Worm (Caenorhabditis elegans): ENCODE measurements around the gene dgn-1.

The dgn-1 gene

DNA sequence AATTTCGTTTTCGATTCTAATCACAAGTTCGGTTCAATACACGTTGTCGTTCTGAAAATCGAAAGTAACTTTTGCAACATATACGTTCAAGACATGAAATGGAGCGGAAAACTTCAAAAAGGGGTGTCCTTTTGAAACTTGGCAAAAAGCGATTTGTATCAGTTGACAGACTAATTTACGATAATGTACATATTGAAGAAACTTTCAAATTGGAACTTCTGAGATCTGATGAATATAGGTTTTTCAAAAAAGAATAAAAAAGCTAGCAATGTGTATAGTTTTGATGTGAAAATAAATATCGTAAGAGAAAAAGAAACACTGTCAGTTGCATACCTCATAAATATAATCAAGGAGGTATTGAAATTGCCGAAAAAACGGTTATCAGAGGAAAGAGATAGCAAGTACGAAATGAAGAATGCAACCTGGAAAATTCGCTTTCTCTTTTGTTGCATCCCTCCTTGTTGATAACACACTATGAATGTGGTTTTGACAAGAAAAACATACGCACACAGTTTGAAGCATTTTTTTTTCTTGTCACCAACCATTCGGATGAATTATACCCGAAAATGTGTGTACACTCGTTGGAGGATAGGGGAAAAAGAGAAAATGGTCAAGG, at the start of gene dgn-1:
dgn-1 (minus strand) TSS at position 51 of the 616 bp plus-strand sequence.
- TF ChIP-seq ama-1 (optimal IDR thresholded peaks at IDR 0.05) = no peak
- TF ChIP-seq scrt-1 (GFP tag; IDR thresholded peaks at IDR 0.05) = no peak
- TF ChIP-seq tra-4 (tag; optimal IDR thresholded peaks at IDR 0.05) = no peak
- no peak for TF ChIP-seq aly-1 (tag; optimal IDR thresholded peaks at IDR 0.05)
- no peak for TF ChIP-seq ets-7 (tag; optimal IDR thresholded peaks at IDR 0.05)

DNA sequence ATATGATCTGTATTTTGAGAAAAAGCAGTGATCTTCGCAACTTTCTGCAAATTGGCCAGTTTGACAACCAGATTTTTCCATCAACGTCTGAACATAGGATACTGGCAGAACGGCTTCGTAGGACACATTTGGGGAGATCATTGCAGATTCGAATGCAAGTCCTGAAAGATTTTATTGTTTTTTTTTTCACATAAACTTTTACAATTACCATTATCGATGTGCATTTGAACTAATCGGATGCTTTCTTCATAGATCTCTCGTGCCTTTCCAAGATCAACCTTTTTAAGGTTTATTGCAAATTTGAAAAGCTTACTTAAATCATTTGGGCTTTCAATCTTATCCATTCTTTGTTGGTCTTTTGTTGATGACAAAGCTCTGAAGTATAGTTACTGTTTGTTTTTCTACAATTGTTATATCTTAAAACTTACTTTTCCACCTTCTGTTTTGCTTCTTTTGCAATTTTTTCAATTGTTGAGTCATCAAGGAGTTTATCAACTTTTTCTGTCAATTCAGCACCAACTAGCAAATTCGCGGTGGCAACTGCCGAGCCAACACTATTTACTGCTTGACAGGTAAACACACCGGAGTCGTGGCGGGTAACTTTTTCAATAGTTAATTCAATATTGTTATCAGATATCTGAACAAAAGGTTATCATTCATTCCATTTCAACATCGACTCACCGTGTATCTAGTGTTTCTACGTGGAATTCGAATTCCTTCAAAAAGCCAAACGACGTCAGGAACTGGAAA, 47.8 kb upstream of the dgn-1 start:
- TF ChIP-seq flt-1 (GFP tag; IDR thresholded peaks at IDR 0.05) = no peak
- no peak for TF ChIP-seq hmbx-1 (tag; optimal IDR thresholded peaks at IDR 0.05)
- no peak for TF ChIP-seq hnd-1 (tag; optimal IDR thresholded peaks at IDR 0.05)
- no peak for TF ChIP-seq ceh-13 (GFP tag; optimal IDR thresholded peaks at IDR 0.05)
- no peak for TF ChIP-seq tbx-37 (GFP tag; conservative IDR thresholded peaks at IDR 0.05)
- no peak for TF ChIP-seq F13C5.2 (tag; optimal IDR thresholded peaks at IDR 0.05)
- TF ChIP-seq ama-1 (optimal IDR thresholded peaks at IDR 0.05) = no peak
- no peak for TF ChIP-seq aly-1 (tag; optimal IDR thresholded peaks at IDR 0.05)
- TF ChIP-seq pes-1 (GFP tag; IDR thresholded peaks at IDR 0.05) = no peak
- TF ChIP-seq ets-7 (tag; optimal IDR thresholded peaks at IDR 0.05) = no peak
- TF ChIP-seq sea-1 (GFP tag; conservative IDR thresholded peaks at IDR 0.05) = no peak
- no peak for TF ChIP-seq scrt-1 (GFP tag; IDR thresholded peaks at IDR 0.05)
- no peak for TF ChIP-seq tbx-11 (GFP tag; IDR thresholded peaks at IDR 0.05)
- TF ChIP-seq tra-4 (tag; optimal IDR thresholded peaks at IDR 0.05) = no peak
- no peak for TF ChIP-seq ceh-36 (tag; optimal IDR thresholded peaks at IDR 0.05)
- no peak for TF ChIP-seq B0310.2 (tag; optimal IDR thresholded peaks at IDR 0.05)
- TF ChIP-seq hmg-4 (GFP tag; optimal IDR thresholded peaks at IDR 0.05) = no peak

DNA sequence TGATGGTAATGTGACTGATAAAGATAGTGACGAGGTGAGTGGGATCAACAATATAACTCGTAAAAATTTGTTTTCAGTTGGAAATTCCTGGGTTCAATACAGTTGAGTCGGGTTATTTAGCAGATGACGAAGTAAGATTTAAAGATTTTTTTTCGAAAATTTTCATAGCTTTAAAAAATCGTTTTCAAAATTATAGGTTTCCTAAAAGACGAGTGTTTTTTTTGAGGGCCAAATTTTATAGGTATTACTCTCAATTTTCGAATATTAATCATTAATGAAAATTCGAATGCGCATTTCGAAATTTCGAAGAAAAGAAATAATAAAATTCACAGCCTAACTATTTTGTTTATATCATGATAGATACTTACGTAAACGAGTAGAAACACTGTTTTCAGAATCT, 42.3 kb upstream of the dgn-1 start:
- no peak for TF ChIP-seq B0310.2 (tag; optimal IDR thresholded peaks at IDR 0.05)
- no peak for TF ChIP-seq F13C5.2 (tag; optimal IDR thresholded peaks at IDR 0.05)
- no peak for TF ChIP-seq hnd-1 (tag; optimal IDR thresholded peaks at IDR 0.05)
- no peak for TF ChIP-seq tbx-11 (GFP tag; IDR thresholded peaks at IDR 0.05)
- TF ChIP-seq hmbx-1 (tag; optimal IDR thresholded peaks at IDR 0.05) = no peak
- no peak for TF ChIP-seq hmg-4 (GFP tag; optimal IDR thresholded peaks at IDR 0.05)
- no peak for TF ChIP-seq tbx-37 (GFP tag; conservative IDR thresholded peaks at IDR 0.05)
- TF ChIP-seq aly-1 (tag; optimal IDR thresholded peaks at IDR 0.05) = no peak
- no peak for TF ChIP-seq flt-1 (GFP tag; IDR thresholded peaks at IDR 0.05)
- no peak for TF ChIP-seq ceh-36 (tag; optimal IDR thresholded peaks at IDR 0.05)
- TF ChIP-seq pes-1 (GFP tag; IDR thresholded peaks at IDR 0.05) = no peak
- no peak for TF ChIP-seq ama-1 (optimal IDR thresholded peaks at IDR 0.05)
- no peak for TF ChIP-seq ceh-13 (GFP tag; optimal IDR thresholded peaks at IDR 0.05)
- TF ChIP-seq ets-7 (tag; optimal IDR thresholded peaks at IDR 0.05) = no peak
- no peak for TF ChIP-seq scrt-1 (GFP tag; IDR thresholded peaks at IDR 0.05)
- no peak for TF ChIP-seq sea-1 (GFP tag; conservative IDR thresholded peaks at IDR 0.05)
- TF ChIP-seq tra-4 (tag; optimal IDR thresholded peaks at IDR 0.05) = no peak

DNA sequence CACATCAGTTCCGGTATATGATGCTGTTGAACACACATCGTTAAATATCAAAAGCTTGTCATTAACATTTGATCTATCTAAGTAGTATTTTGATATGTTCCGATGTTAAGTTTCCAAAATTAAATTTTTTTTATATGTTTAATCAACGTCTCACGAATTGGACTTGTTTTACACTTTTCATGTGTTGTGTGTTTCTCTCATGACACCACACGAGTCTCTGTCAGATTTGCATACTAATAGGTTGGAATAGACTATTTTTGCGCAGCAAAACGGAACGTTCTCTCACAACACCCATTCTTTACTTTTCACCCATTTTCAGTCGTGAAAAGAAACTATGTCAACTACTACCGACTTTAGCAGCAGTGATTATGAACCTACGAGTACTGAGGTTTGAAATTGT, 41.8 kb upstream of the dgn-1 start, which contains the start of gene K09C8.8:
K09C8.8 (plus strand) TSS at position 301 of the 400 bp plus-strand sequence.
- TF ChIP-seq sea-1 (GFP tag; conservative IDR thresholded peaks at IDR 0.05) (no peak), ets-7 (tag; optimal IDR thresholded peaks at IDR 0.05) (no peak), flt-1 (GFP tag; IDR thresholded peaks at IDR 0.05) (no peak), F13C5.2 (tag; optimal IDR thresholded peaks at IDR 0.05) (no peak), ceh-36 (tag; optimal IDR thresholded peaks at IDR 0.05) (no peak), B0310.2 (tag; optimal IDR thresholded peaks at IDR 0.05) (no peak), hmbx-1 (tag; optimal IDR thresholded peaks at IDR 0.05) (no peak)

DNA sequence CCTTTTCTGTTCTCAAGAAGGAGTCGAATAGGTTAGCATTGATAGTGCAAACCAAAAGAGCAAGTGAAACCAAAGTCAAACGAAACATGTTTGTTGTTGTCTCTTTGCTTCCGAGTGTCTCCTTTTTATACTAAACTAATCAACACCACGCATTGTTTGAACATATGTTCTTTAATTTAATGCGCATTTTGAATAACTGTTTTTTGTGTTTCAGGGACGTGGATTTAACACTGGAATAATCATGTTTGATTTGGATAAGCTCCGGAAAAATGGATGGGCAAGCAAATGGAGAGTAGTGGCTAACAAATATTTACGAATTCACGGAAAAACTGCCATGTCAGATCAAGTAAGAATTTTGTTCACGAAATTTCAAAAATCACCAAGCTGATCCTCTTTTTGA, 38.9 kb upstream of the dgn-1 start, which contains the start of gene K09C8.9:
K09C8.9 (minus strand) TSS at position 101 of the 400 bp plus-strand sequence.
- no peak for TF ChIP-seq ceh-36 (tag; optimal IDR thresholded peaks at IDR 0.05)
- no peak for TF ChIP-seq tbx-37 (GFP tag; conservative IDR thresholded peaks at IDR 0.05)
- TF ChIP-seq aly-1 (tag; optimal IDR thresholded peaks at IDR 0.05) = no peak
- TF ChIP-seq sea-1 (GFP tag; conservative IDR thresholded peaks at IDR 0.05) = no peak
- TF ChIP-seq B0310.2 (tag; optimal IDR thresholded peaks at IDR 0.05) = no peak
- no peak for TF ChIP-seq ceh-13 (GFP tag; optimal IDR thresholded peaks at IDR 0.05)
- TF ChIP-seq hmg-4 (GFP tag; optimal IDR thresholded peaks at IDR 0.05) = no peak
- no peak for TF ChIP-seq ets-7 (tag; optimal IDR thresholded peaks at IDR 0.05)
- TF ChIP-seq F13C5.2 (tag; optimal IDR thresholded peaks at IDR 0.05) = no peak
- TF ChIP-seq tra-4 (tag; optimal IDR thresholded peaks at IDR 0.05) = no peak
- TF ChIP-seq ama-1 (optimal IDR thresholded peaks at IDR 0.05) = no peak
- no peak for TF ChIP-seq hnd-1 (tag; optimal IDR thresholded peaks at IDR 0.05)
- TF ChIP-seq tbx-11 (GFP tag; IDR thresholded peaks at IDR 0.05) = no peak
- TF ChIP-seq scrt-1 (GFP tag; IDR thresholded peaks at IDR 0.05) = no peak
- TF ChIP-seq hmbx-1 (tag; optimal IDR thresholded peaks at IDR 0.05) = no peak
- TF ChIP-seq pes-1 (GFP tag; IDR thresholded peaks at IDR 0.05) = no peak

DNA sequence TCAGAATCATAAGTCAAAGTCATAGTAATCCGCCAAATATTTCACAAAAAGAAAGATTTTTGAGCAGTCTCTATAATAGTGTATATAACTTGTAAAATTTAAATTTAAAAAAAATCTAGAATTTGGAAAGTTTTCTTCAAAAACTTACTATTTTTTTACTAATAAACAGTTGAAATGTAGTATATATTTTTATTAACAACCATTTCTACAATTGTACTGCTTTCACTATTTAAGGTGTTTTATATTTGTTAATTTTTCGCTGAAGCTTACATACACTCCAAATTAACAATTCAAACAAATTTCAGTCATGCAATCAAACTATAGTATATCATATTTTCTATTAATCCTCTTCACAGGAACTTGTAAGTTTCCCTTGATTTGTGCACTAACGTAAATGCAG, 37.5 kb upstream of the dgn-1 start, which contains the start of gene lge-1:
lge-1 (plus strand) TSS at position 301 of the 400 bp plus-strand sequence.
- TF ChIP-seq sea-1 (GFP tag; conservative IDR thresholded peaks at IDR 0.05) = no peak
- no peak for TF ChIP-seq hmbx-1 (tag; optimal IDR thresholded peaks at IDR 0.05)
- TF ChIP-seq hmg-4 (GFP tag; optimal IDR thresholded peaks at IDR 0.05) = no peak
- TF ChIP-seq B0310.2 (tag; optimal IDR thresholded peaks at IDR 0.05) = no peak
- no peak for TF ChIP-seq aly-1 (tag; optimal IDR thresholded peaks at IDR 0.05)
- TF ChIP-seq hnd-1 (tag; optimal IDR thresholded peaks at IDR 0.05) = no peak
- TF ChIP-seq tbx-11 (GFP tag; IDR thresholded peaks at IDR 0.05) = no peak
- TF ChIP-seq ceh-13 (GFP tag; optimal IDR thresholded peaks at IDR 0.05) = no peak
- TF ChIP-seq pes-1 (GFP tag; IDR thresholded peaks at IDR 0.05) = no peak
- TF ChIP-seq ceh-36 (tag; optimal IDR thresholded peaks at IDR 0.05) = no peak
- no peak for TF ChIP-seq tra-4 (tag; optimal IDR thresholded peaks at IDR 0.05)
- TF ChIP-seq scrt-1 (GFP tag; IDR thresholded peaks at IDR 0.05) = no peak
- no peak for TF ChIP-seq F13C5.2 (tag; optimal IDR thresholded peaks at IDR 0.05)
- TF ChIP-seq ets-7 (tag; optimal IDR thresholded peaks at IDR 0.05) = no peak

DNA sequence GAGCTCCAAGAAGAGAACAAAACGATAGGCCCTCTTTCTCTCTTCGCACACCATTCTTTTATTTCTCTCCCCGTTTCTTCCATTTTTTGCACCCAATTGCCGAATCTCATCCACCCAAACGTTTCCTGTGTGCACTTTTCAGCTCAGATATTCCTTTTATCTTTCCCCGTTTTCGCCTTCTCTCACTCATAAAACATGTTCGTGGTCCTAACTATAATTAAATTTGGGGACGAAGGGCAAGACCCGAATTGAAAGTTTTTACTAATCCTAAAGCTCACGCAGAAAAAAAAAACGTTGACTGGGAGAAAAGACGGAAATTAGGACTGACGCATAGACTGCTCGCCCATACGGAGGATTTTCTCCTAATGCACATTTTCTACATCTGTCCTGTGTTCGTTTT, 36.7 kb upstream of the dgn-1 start:
- TF ChIP-seq ceh-36 (tag; optimal IDR thresholded peaks at IDR 0.05) (no peak), hmbx-1 (tag; optimal IDR thresholded peaks at IDR 0.05) (no peak), tbx-37 (GFP tag; conservative IDR thresholded peaks at IDR 0.05) (no peak), aly-1 (tag; optimal IDR thresholded peaks at IDR 0.05) (no peak), tra-4 (tag; optimal IDR thresholded peaks at IDR 0.05) (no peak), B0310.2 (tag; optimal IDR thresholded peaks at IDR 0.05) (no peak), ceh-13 (GFP tag; optimal IDR thresholded peaks at IDR 0.05) (no peak), ama-1 (optimal IDR thresholded peaks at IDR 0.05) (no peak), flt-1 (GFP tag; IDR thresholded peaks at IDR 0.05) (no peak)
